Fruit fly (Drosophila melanogaster): Measurements from ENCODE around the gene HGTX.

HGTX gene

dm6 chr3L:14611406-14612335, 12.3 kb upstream of the HGTX start (continued):
- TF ChIP-seq sd (tag; optimal IDR thresholded peaks at IDR 0.05) (no peak), CG13624 (GFP tag; optimal IDR thresholded peaks at IDR 0.05) (no peak), CG16863 (GFP tag; optimal IDR thresholded peaks at IDR 0.05) (no peak), amos (GFP tag; IDR thresholded peaks at IDR 0.05; ENCODE audit: partially characterized antibody) (no peak), CG17361 (GFP tag; IDR thresholded peaks at IDR 0.05) (peak; percentile 84), bab2 (GFP tag; optimal IDR thresholded peaks at IDR 0.05) (no peak), CG14050 (GFP tag; IDR thresholded peaks at IDR 0.05) (no peak), CG11695 (GFP tag; IDR thresholded peaks at IDR 0.05) (no peak), Drgx (GFP tag; IDR thresholded peaks at IDR 0.05) (no peak), Chrac-16 (GFP tag; optimal IDR thresholded peaks at IDR 0.05) (no peak), CG1024 (GFP tag; IDR thresholded peaks at IDR 0.05) (no peak), CG12155 (GFP tag; optimal IDR thresholded peaks at IDR 0.05) (no peak), CG9932 (GFP tag; IDR thresholded peaks at IDR 0.05) (no peak), CG2712 (tag; optimal IDR thresholded peaks at IDR 0.05) (peak; percentile 69), CG31224 (GFP tag; IDR thresholded peaks at IDR 0.05) (no peak), CG12219 (GFP tag; optimal IDR thresholded peaks at IDR 0.05) (no peak), Ravus (GFP tag; IDR thresholded peaks at IDR 0.05) (no peak), Dad (GFP tag; optimal IDR thresholded peaks at IDR 0.05) (no peak), Taf1 (GFP tag; IDR thresholded peaks at IDR 0.05) (no peak), CG42726 (GFP tag; IDR thresholded peaks at IDR 0.05; ENCODE audit: partially characterized antibody) (no peak), CG6683 (GFP tag; optimal IDR thresholded peaks at IDR 0.05) (no peak), sima (GFP tag; optimal IDR thresholded peaks at IDR 0.05) (no peak), gem (tag; optimal IDR thresholded peaks at IDR 0.05) (peak; percentile 65), ind (GFP tag; optimal IDR thresholded peaks at IDR 0.05) (no peak), Dek (tag; optimal IDR thresholded peaks at IDR 0.05) (no peak), CG10565 (GFP tag; optimal IDR thresholded peaks at IDR 0.05) (no peak), CG16813 (GFP tag; IDR thresholded peaks at IDR 0.05; ENCODE audit: partially characterized antibody) (no peak), H2.0 (GFP tag; IDR thresholded peaks at IDR 0.05) (no peak), Sox102F (GFP tag; optimal IDR thresholded peaks at IDR 0.05) (no peak), Meics (GFP tag; optimal IDR thresholded peaks at IDR 0.05) (peak; percentile 16), Deaf1 (tag; optimal IDR thresholded peaks at IDR 0.05) (peak; percentile 9), CG14965 (GFP tag; optimal IDR thresholded peaks at IDR 0.05; ENCODE audit: borderline replicate concordance) (no peak), az2 (GFP tag; optimal IDR thresholded peaks at IDR 0.05) (no peak), run (tag; optimal IDR thresholded peaks at IDR 0.05) (no peak), CG4328 (GFP tag; optimal IDR thresholded peaks at IDR 0.05) (no peak), ssp (GFP tag; IDR thresholded peaks at IDR 0.05) (no peak), fd3F (GFP tag; optimal IDR thresholded peaks at IDR 0.05) (no peak), CG2129 (GFP tag; IDR thresholded peaks at IDR 0.05; ENCODE audit: partially characterized antibody) (no peak), Poxn (GFP tag; IDR thresholded peaks at IDR 0.05) (no peak), her (GFP tag; optimal IDR thresholded peaks at IDR 0.05) (no peak), sim (GFP tag; IDR thresholded peaks at IDR 0.05) (no peak), nmo (GFP tag; optimal IDR thresholded peaks at IDR 0.05) (peak; percentile 15), exex (tag; optimal IDR thresholded peaks at IDR 0.05) (no peak), Jarid2 (GFP tag; optimal IDR thresholded peaks at IDR 0.05) (no peak), CG15696 (tag; optimal IDR thresholded peaks at IDR 0.05) (peak; percentile 16), PHDP (tag; optimal IDR thresholded peaks at IDR 0.05) (no peak), dm (GFP tag; optimal IDR thresholded peaks at IDR 0.05) (no peak), CG1529 (GFP tag; optimal IDR thresholded peaks at IDR 0.05) (no peak), pho (GFP tag; optimal IDR thresholded peaks at IDR 0.05) (no peak)
